Fruit fly (Drosophila melanogaster): ENCODE measurements around the gene Ugt305A1.
A peak's percentile ranks its signal among the peaks of the same experiment; 100 is the strongest.

The Ugt305A1 gene

DNA sequence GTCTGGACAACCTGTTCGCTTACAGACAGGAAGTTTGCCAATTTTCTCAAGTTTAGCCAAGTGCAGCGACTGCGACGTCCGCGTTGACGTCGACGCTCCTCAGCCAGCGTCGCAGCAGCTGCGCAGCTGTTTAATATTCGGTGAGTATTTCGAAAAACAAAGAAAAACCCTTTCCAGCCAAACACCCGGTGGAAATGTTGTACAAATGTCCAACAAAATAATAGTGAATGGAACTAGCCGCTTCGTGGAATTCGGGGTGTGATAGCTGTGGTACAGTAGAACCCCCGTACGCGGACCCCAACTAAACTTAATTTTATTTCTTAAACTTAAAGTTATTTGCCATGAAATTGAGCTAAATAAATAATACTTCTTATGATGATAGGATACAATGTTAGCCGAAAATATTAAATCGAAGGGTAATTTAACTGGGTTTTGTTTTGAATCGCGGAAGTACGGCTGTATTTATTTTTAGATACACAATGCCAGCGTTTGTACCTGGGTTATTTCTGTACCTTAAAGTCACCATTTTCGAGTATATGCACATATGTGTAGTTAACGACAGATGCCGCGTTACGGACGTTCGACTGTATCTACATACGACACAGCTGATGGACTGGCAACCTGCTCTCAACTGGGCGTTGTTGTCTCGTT, 49.4 kb downstream of the Ugt305A1 start (continued):
- peak; percentile 61 for TF ChIP-seq esn (GFP tag; optimal IDR thresholded peaks at IDR 0.05)
- peak; percentile 25 for TF ChIP-seq Ets21C (GFP tag; optimal IDR thresholded peaks at IDR 0.05)
- TF ChIP-seq acj6 (GFP tag; optimal IDR thresholded peaks at IDR 0.05), result peak; percentile 75
- peak; percentile 46 for TF ChIP-seq CG11902 (GFP tag; optimal IDR thresholded peaks at IDR 0.05)
- no peak for TF ChIP-seq Blimp-1 (GFP tag; optimal IDR thresholded peaks at IDR 0.05)
- peak; percentile 36 for TF ChIP-seq Sox15 (GFP tag; optimal IDR thresholded peaks at IDR 0.05)
- TF ChIP-seq svp (GFP tag), result peak; percentile 79
- TF ChIP-seq fd85E (GFP tag; optimal IDR thresholded peaks at IDR 0.05), result no peak
- TF ChIP-seq CG6854 (GFP tag; optimal IDR thresholded peaks at IDR 0.05), result no peak

DNA sequence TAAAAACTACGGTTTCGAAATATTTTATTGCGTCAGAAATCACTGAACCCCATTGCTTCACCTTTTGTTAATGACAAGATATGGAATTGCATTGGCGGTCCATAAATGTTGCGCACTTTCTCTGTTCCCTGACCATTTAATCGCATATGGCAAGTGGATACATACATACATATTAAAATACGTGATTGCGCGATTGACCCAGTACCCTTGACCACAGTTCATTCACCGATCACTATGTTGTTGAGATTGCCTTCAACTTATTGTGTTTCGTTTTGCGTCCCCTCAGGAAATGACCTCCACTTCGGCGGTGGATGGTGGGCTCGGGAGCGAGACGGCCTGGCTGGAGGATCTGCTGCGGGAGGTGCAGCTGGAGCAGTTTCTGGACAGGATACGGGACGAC, 50.6 kb downstream of the Ugt305A1 start:
- TF ChIP-seq vri (GFP tag; optimal IDR thresholded peaks at IDR 0.05) (peak; percentile 2), Smox (GFP tag; optimal IDR thresholded peaks at IDR 0.05) (no peak), svp (GFP tag) (peak; percentile 82), OdsH (GFP tag; optimal IDR thresholded peaks at IDR 0.05) (no peak), Met (GFP tag; optimal IDR thresholded peaks at IDR 0.05) (no peak), CG10669 (GFP tag; optimal IDR thresholded peaks at IDR 0.05) (no peak), Sox14 (GFP tag; optimal IDR thresholded peaks at IDR 0.05) (no peak), CG9139 (GFP tag; optimal IDR thresholded peaks at IDR 0.05) (no peak), CG8319 (GFP tag; optimal IDR thresholded peaks at IDR 0.05) (no peak), ss (GFP tag; optimal IDR thresholded peaks at IDR 0.05) (no peak), CG32006 (GFP tag; optimal IDR thresholded peaks at IDR 0.05) (no peak), CG3032 (tag; optimal IDR thresholded peaks at IDR 0.05) (no peak), CG11294 (GFP tag; IDR thresholded peaks at IDR 0.05) (no peak), spab (GFP tag; optimal IDR thresholded peaks at IDR 0.05) (no peak)
